Worm (Caenorhabditis elegans): ENCODE data around the gene T22B7.3.

Gene T22B7.3

DNA sequence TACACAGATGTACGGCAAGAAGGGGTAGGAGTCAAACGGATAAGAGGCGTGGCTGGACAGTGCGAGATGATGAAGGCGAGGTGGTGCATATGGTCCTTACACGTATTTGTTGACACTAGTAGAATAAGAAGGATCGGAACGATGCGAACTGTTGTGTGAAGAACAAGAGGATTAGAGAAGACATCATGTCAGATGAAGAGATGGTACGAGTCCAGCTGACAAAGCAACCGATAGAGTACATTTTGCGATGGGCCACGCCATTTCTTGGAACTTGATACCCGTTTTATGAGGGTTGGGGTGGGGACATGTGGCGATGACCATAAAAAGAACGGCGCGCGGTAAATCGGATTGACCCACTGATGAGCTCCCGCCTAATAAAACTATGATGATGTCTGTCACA lies 51.2 kb downstream of the T22B7.3 start:
- TF ChIP-seq med-1 (GFP tag; optimal IDR thresholded peaks at IDR 0.05; ENCODE audit: insufficient read depth) (no peak), ztf-23 (GFP tag; IDR thresholded peaks at IDR 0.05) (no peak), ztf-29 (GFP tag; IDR thresholded peaks at IDR 0.05) (no peak), T22C8.4 (GFP tag; IDR thresholded peaks at IDR 0.05) (no peak), klf-2 (GFP tag; conservative IDR thresholded peaks at IDR 0.05) (no peak), ref-1 (GFP tag; conservative IDR thresholded peaks at IDR 0.05) (no peak), flt-1 (GFP tag; IDR thresholded peaks at IDR 0.05) (no peak), cog-1 (tag; optimal IDR thresholded peaks at IDR 0.05) (no peak), tab-1 (GFP tag; IDR thresholded peaks at IDR 0.05) (no peak)

DNA sequence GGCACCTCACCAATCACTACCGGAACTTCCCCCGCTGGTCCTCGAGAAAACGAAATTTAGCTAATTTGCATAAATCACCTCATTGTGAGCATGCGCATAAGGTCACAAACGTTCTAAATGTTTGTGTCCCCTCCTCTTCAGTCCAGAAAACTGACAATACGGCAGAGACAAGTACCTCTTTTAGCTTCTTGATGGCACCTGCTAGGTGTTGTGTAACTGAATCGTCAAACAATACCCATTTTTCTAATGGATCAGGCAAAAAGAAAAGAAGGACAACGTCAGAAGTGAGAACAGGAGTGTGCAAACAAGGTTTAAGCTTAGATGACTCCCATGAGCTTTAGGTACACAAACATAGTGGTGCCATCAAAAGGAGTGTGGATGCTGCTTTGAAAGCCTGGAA lies 52.4 kb downstream of the T22B7.3 start:
- TF ChIP-seq ref-1 (GFP tag; conservative IDR thresholded peaks at IDR 0.05) = no peak
- TF ChIP-seq tab-1 (GFP tag; IDR thresholded peaks at IDR 0.05) = no peak
- TF ChIP-seq flt-1 (GFP tag; IDR thresholded peaks at IDR 0.05) = no peak
- no peak for TF ChIP-seq med-1 (GFP tag; optimal IDR thresholded peaks at IDR 0.05; ENCODE audit: insufficient read depth)
